Worm (Caenorhabditis elegans) whole organism, young adult: ENCODE measurements around the gene sre-48.
"Not testable (repeated sequence)": the region's sequence is repeated elsewhere in the genome, so short reads cannot be mapped to it uniquely, and the experiment has no call there.

ENCODE experiments used
- B0019.2 ChIP-seq: fragments of 200-800 bp; sonication (Bioruptor generic); conservative IDR thresholded peaks from 2 replicates; pipeline ENCODE4 v1.3.6; 2022; ENCODE audit warnings: missing genetic modification reagents, missing genetic modification characterization, missing compliant biosample characterization
- B0261.1 ChIP-seq: sonication (generic microtip); optimal IDR thresholded peaks from 2 replicates; lab custom pipeline; 2016; ENCODE audit warnings: mild to moderate bottlenecking, missing genetic modification characterization, moderate library complexity, missing compliant biosample characterization
- C06A6.2 ChIP-seq: fragments of 200-800 bp; sonication (Bioruptor generic); conservative IDR thresholded peaks from 2 replicates; pipeline ENCODE4 v1.3.6; 2022; ENCODE audit warnings: missing genetic modification characterization, missing compliant biosample characterization
- C17E4.6 ChIP-seq: fragments of 200-800 bp; sonication (Bioruptor generic); IDR thresholded peaks from 2 replicates; pipeline ENCODE4 v1.3.6; 2022; ENCODE audit warnings: missing genetic modification reagents, missing genetic modification characterization, missing compliant biosample characterization
- D2030.7 ChIP-seq: fragments of 200-800 bp; sonication (Bioruptor generic); IDR thresholded peaks from 2 replicates; pipeline ENCODE4 v1.3.6; 2022; ENCODE audit warnings: missing genetic modification reagents, missing genetic modification characterization, missing compliant biosample characterization
- F10E7.11 ChIP-seq: sonication (generic microtip); optimal IDR thresholded peaks from 2 replicates; lab custom pipeline; 2017; ENCODE audit warnings: mild to moderate bottlenecking, missing genetic modification characterization, moderate library complexity, missing compliant biosample characterization
- atf-7 ChIP-seq: sonication (generic microtip); optimal IDR thresholded peaks from 2 replicates; lab custom pipeline; 2017; ENCODE audit warnings: mild to moderate bottlenecking, missing genetic modification characterization, missing compliant biosample characterization
- attf-3 ChIP-seq: fragments of 200-800 bp; sonication (Bioruptor generic); conservative IDR thresholded peaks from 2 replicates; pipeline ENCODE4 v1.3.6; 2022; ENCODE audit warnings: missing genetic modification reagents, missing genetic modification characterization, missing compliant biosample characterization
- attf-5 ChIP-seq: fragments of 200-800 bp; sonication (Bioruptor generic); optimal IDR thresholded peaks from 2 replicates; lab custom pipeline; 2018; ENCODE audit warnings: mild to moderate bottlenecking, missing genetic modification characterization, missing compliant biosample characterization
- bed-1 ChIP-seq: fragments of 200-800 bp; sonication (Bioruptor generic); IDR thresholded peaks from 2 replicates; pipeline ENCODE4 v1.3.6; 2022; ENCODE audit warnings: missing genetic modification reagents, missing genetic modification characterization, missing compliant biosample characterization
- dox-1 ChIP-seq: fragments of 200-800 bp; sonication (Bioruptor generic); IDR thresholded peaks from 2 replicates; pipeline ENCODE4 v1.3.6; 2022; ENCODE audit warnings: missing genetic modification reagents, missing genetic modification characterization, missing compliant biosample characterization
- dpl-1 ChIP-seq: fragments of 150-350 bp; optimal IDR thresholded peaks from 2 replicates; lab custom pipeline; 2014; ENCODE audit warnings: missing biosample characterization, missing genetic modification reagents, missing genetic modification characterization
- egl-18 ChIP-seq: fragments of 200-800 bp; sonication (Bioruptor generic); IDR thresholded peaks from 2 replicates; pipeline ENCODE4 v1.3.6; 2022; ENCODE audit warnings: missing genetic modification reagents, missing genetic modification characterization, missing compliant biosample characterization
- fkh-3 ChIP-seq: sonication (generic microtip); optimal IDR thresholded peaks from 2 replicates; lab custom pipeline; 2016; ENCODE audit warnings: mild to moderate bottlenecking, missing genetic modification characterization, missing compliant biosample characterization
- hlh-12 ChIP-seq: sonication (generic microtip); optimal IDR thresholded peaks from 2 replicates; lab custom pipeline; 2016; ENCODE audit warnings: missing genetic modification characterization, missing compliant biosample characterization
- hmg-1.2 ChIP-seq: fragments of 200-800 bp; sonication (Bioruptor generic); IDR thresholded peaks from 2 replicates; pipeline ENCODE4 v1.3.6; 2022; ENCODE audit warnings: missing genetic modification reagents, missing genetic modification characterization, missing compliant biosample characterization
- hmg-20 ChIP-seq: fragments of 200-800 bp; sonication (Bioruptor generic); IDR thresholded peaks from 2 replicates; pipeline ENCODE4 v1.3.6; 2022; ENCODE audit warnings: missing genetic modification reagents, missing genetic modification characterization, missing compliant biosample characterization
- hrde-1 ChIP-seq: sonication (generic microtip); optimal IDR thresholded peaks from 2 replicates; lab custom pipeline; 2016; ENCODE audit warnings: missing genetic modification characterization, mild to moderate bottlenecking, missing compliant biosample characterization, moderate library complexity, missing genotype, missing genetic modification reagents, borderline replicate concordance
- lin-40 ChIP-seq: sonication (generic microtip); optimal IDR thresholded peaks from 2 replicates; lab custom pipeline; 2016; ENCODE audit warnings: missing genetic modification characterization, mild to moderate bottlenecking, missing compliant biosample characterization, missing genotype, missing genetic modification reagents
- madf-8 ChIP-seq: fragments of 200-800 bp; sonication (Bioruptor generic); conservative IDR thresholded peaks from 2 replicates; pipeline ENCODE4 v1.3.6; 2022; ENCODE audit warnings: missing genetic modification reagents, missing genetic modification characterization, missing compliant biosample characterization
- mcd-1 ChIP-seq: fragments of 200-800 bp; sonication (Bioruptor generic); IDR thresholded peaks from 2 replicates; pipeline ENCODE4 v1.3.6; 2022; ENCODE audit warnings: missing genetic modification reagents, missing genetic modification characterization, missing compliant biosample characterization
- mel-28 ChIP-seq: sonication (generic microtip); optimal IDR thresholded peaks from 2 replicates; lab custom pipeline; 2016; ENCODE audit warnings: borderline replicate concordance, mild to moderate bottlenecking, missing genetic modification characterization, missing compliant biosample characterization
- mxl-1 ChIP-seq: sonication (generic microtip); optimal IDR thresholded peaks from 2 replicates; lab custom pipeline; 2016; ENCODE audit warnings: missing genetic modification characterization, missing compliant biosample characterization
- nhr-27 ChIP-seq: fragments of 200-800 bp; sonication (Bioruptor generic); optimal IDR thresholded peaks from 2 replicates; lab custom pipeline; 2018; ENCODE audit warnings: mild to moderate bottlenecking, missing genetic modification characterization, moderate library complexity, missing compliant biosample characterization
- nhr-80 ChIP-seq: sonication (generic microtip); optimal IDR thresholded peaks from 2 replicates; lab custom pipeline; 2016; ENCODE audit warnings: missing genetic modification characterization, missing compliant biosample characterization
- nhr-90 ChIP-seq: sonication (generic microtip); optimal IDR thresholded peaks from 2 replicates; lab custom pipeline; 2016; ENCODE audit warnings: missing genotype, mild to moderate bottlenecking, missing genetic modification characterization, missing compliant biosample characterization
- pbrm-1 ChIP-seq: fragments of 200-800 bp; sonication (Bioruptor generic); IDR thresholded peaks from 2 replicates; pipeline ENCODE4 v1.3.6; 2022; ENCODE audit warnings: missing genetic modification reagents, missing genetic modification characterization, missing compliant biosample characterization
- sea-2 ChIP-seq: fragments of 200-800 bp; sonication (Bioruptor generic); IDR thresholded peaks from 2 replicates; pipeline ENCODE4 v1.3.6; 2022; ENCODE audit warnings: missing genetic modification characterization, missing compliant biosample characterization
- snpc-4 ChIP-seq, 5 experiments: fragments of 150-350 bp in 1 of 5; sonication (generic microtip) in 4 of 5; optimal IDR thresholded peaks; 2 replicates each; lab custom pipeline; 2014 to 2018; ENCODE audit warnings: missing genetic modification characterization in 5 of 5, missing biosample characterization in 3 of 5, antibody characterized with exemption in 2 of 5, mild to moderate bottlenecking in 2 of 5, missing compliant biosample characterization in 2 of 5, missing genotype in 2 of 5, moderate library complexity in 2 of 5, missing genetic modification reagents in 1 of 5
- zim-3 ChIP-seq: sonication (generic microtip); optimal IDR thresholded peaks from 2 replicates; lab custom pipeline; 2017; ENCODE audit warnings: mild to moderate bottlenecking, missing genetic modification characterization, moderate library complexity, missing compliant biosample characterization
- ztf-18 ChIP-seq: sonication (generic microtip); optimal IDR thresholded peaks from 2 replicates; lab custom pipeline; 2016; ENCODE audit warnings: missing genotype, mild to moderate bottlenecking, missing genetic modification characterization, missing compliant biosample characterization
- ztf-28 ChIP-seq: fragments of 200-800 bp; sonication (Bioruptor generic); IDR thresholded peaks from 2 replicates; pipeline ENCODE4 v1.3.6; 2022; ENCODE audit warnings: missing genetic modification reagents, missing genetic modification characterization, missing compliant biosample characterization

Gene sre-48

ce11 chrII:14005183-14005582 lies 25.5 kb upstream of the sre-48 start:
- TF ChIP-seq snpc-4 (GFP tag; optimal IDR thresholded peaks at IDR 0.05; lab: Kevin White, UChicago), result no peak
- TF ChIP-seq snpc-4 (tag; optimal IDR thresholded peaks at IDR 0.05; lab: Kevin White, UChicago), result no peak
- TF ChIP-seq hmg-1.2 (GFP tag; lab: Robert Waterston, UW), result peak; percentile 62

- TF ChIP-seq zim-3 (no peak), ztf-18 (tag; lab: Kevin White, UChicago) (no peak), mcd-1 (GFP tag; lab: Robert Waterston, UW) (no peak), bed-1 (no peak), egl-18 (no peak), attf-5 (GFP tag; lab: Kevin White, UChicago) (no peak)
Observed at ce11 chrII:14004770-14005169, 25.1 kb upstream of the sre-48 start.

- no peak for TF ChIP-seq hlh-12 (tag; lab: Kevin White, UChicago)
- TF ChIP-seq snpc-4 (GFP tag; optimal IDR thresholded peaks at IDR 0.05; lab: Kevin White, UChicago), result no peak
- TF ChIP-seq snpc-4 (tag; optimal IDR thresholded peaks at IDR 0.05; lab: Kevin White, UChicago), result peak in 3 of 4 experiments; percentile 74 to 78 (median 76)
- no peak for TF ChIP-seq madf-8 (GFP tag; lab: Robert Waterston, UW)
Observed at ce11 chrII:14003821-14004430, 24.2 kb upstream of the sre-48 start.

- no peak for TF ChIP-seq ztf-28
- TF ChIP-seq hmg-20 (GFP tag; lab: Robert Waterston, UW), result no peak
- TF ChIP-seq dox-1 (GFP tag; lab: Robert Waterston, UW), result no peak
- no peak for TF ChIP-seq C17E4.6
- no peak for TF ChIP-seq hrde-1 (tag; lab: Kevin White, UChicago)
- TF ChIP-seq mel-28 (tag; lab: Kevin White, UChicago), result no peak
- no peak for TF ChIP-seq B0019.2 (GFP tag; lab: Robert Waterston, UW)
- no peak for TF ChIP-seq C06A6.2
- no peak for TF ChIP-seq F10E7.11 (tag; lab: Kevin White, UChicago)
- no peak for TF ChIP-seq nhr-90 (tag; lab: Kevin White, UChicago)
- TF ChIP-seq mxl-1, result no peak
- no peak for TF ChIP-seq fkh-3 (tag; lab: Kevin White, UChicago)
- TF ChIP-seq sea-2 (GFP tag; lab: Robert Waterston, UW), result no peak
- no peak for TF ChIP-seq lin-40
- no peak for TF ChIP-seq pbrm-1 (GFP tag; lab: Robert Waterston, UW)
- TF ChIP-seq B0261.1 (tag; lab: Kevin White, UChicago), result no peak
- no peak for TF ChIP-seq atf-7
- TF ChIP-seq dpl-1 (GFP tag; lab: Kevin White, UChicago), result no peak
- no peak for TF ChIP-seq attf-3 (GFP tag; lab: Robert Waterston, UW)
- no peak for TF ChIP-seq nhr-80 (tag; lab: Kevin White, UChicago)
- TF ChIP-seq, all 124 proteins: peak for 0
Observed at ce11 chrII:14002200-14002599, 22.5 kb upstream of the sre-48 start, which contains the start of gene F01D5.5. Gene F01D5.5 (minus strand): TSS chrII:14002300.

ce11 chrII:14000044-14000443 lies 20.4 kb upstream of the sre-48 start, which contains the start of gene F01D5.3:
Gene F01D5.3 (minus strand): TSS chrII:14000144.
- TF ChIP-seq D2030.7 (GFP tag; lab: Robert Waterston, UW); pbrm-1 (GFP tag; lab: Robert Waterston, UW); nhr-27 (tag; lab: Kevin White, UChicago): not testable (repeated sequence)
